Worm (Caenorhabditis elegans) whole organism, L4 larva: ENCODE results near the gene rpl-36.A.

Experiments used
- F37D6.2 ChIP-seq: sonication (generic microtip); optimal IDR thresholded peaks from 2 replicates; lab custom pipeline; 2016; ENCODE audit warnings: mild to moderate bottlenecking, missing genetic modification characterization, missing compliant biosample characterization
- F44E2.7 ChIP-seq: fragments of 200-800 bp; sonication (Bioruptor generic); IDR thresholded peaks from 2 replicates; pipeline ENCODE4 v2.1.2; 2022; ENCODE audit warnings: missing genetic modification characterization, missing compliant biosample characterization
- Y75B8A.6 ChIP-seq: fragments of 200-800 bp; sonication (Bioruptor generic); IDR thresholded peaks from 2 replicates; pipeline ENCODE4 v1.3.6; 2022; ENCODE audit warnings: missing genetic modification reagents, missing genetic modification characterization, missing compliant biosample characterization
- aha-1 ChIP-seq: fragments of 150-350 bp; peaks from one replicate; lab custom pipeline; 2014; ENCODE audit warnings: missing biosample characterization, missing genetic modification characterization
- aly-2 ChIP-seq: sonication (generic microtip); optimal IDR thresholded peaks from 2 replicates; lab custom pipeline; 2018; ENCODE audit warnings: missing biosample characterization, missing genetic modification characterization
- ama-1 ChIP-seq: fragments of 150-350 bp; optimal IDR thresholded peaks from 2 replicates; lab custom pipeline; 2014; ENCODE audit warnings: inconsistent platforms, mixed read lengths
- arid-1 ChIP-seq: fragments of 200-800 bp; sonication (Bioruptor generic); conservative IDR thresholded peaks from 2 replicates; pipeline ENCODE4 v1.3.6; 2022; ENCODE audit warnings: missing genetic modification reagents, missing genetic modification characterization, missing compliant biosample characterization
- ceh-32 ChIP-seq: sonication (generic microtip); optimal IDR thresholded peaks from 2 replicates; lab custom pipeline; 2016; ENCODE audit warnings: mild to moderate bottlenecking, missing genetic modification characterization, missing compliant biosample characterization; ENCODE audit not compliant: poor library complexity
- ceh-44 ChIP-seq: fragments of 200-800 bp; sonication (Bioruptor generic); IDR thresholded peaks from 2 replicates; pipeline ENCODE4 v1.3.6; 2022; ENCODE audit warnings: missing genetic modification reagents, missing genetic modification characterization, missing compliant biosample characterization
- ceh-82 ChIP-seq: sonication (generic microtip); optimal IDR thresholded peaks from 2 replicates; lab custom pipeline; 2017; ENCODE audit warnings: missing biosample characterization, missing genetic modification characterization
- ces-1 ChIP-seq: fragments of 150-350 bp; sonication (generic microtip); optimal IDR thresholded peaks from 4 replicates; lab custom pipeline; 2014; ENCODE audit warnings: missing biosample characterization, missing genetic modification reagents, missing genetic modification characterization
- ctbp-1 ChIP-seq: fragments of 200-800 bp; sonication (Bioruptor generic); IDR thresholded peaks from 2 replicates; pipeline ENCODE4 v1.3.6; 2022; ENCODE audit warnings: missing genetic modification reagents, missing genetic modification characterization, missing compliant biosample characterization
- daf-12 ChIP-seq: fragments of 150-350 bp; optimal IDR thresholded peaks from 2 replicates; lab custom pipeline; 2014; ENCODE audit warnings: missing biosample characterization, missing genetic modification reagents, missing genetic modification characterization
- daf-19 ChIP-seq: fragments of 200-800 bp; sonication (Bioruptor generic); conservative IDR thresholded peaks from 2 replicates; pipeline ENCODE4 v1.3.6; 2022; ENCODE audit warnings: missing genetic modification characterization, missing compliant biosample characterization
- dmd-6 ChIP-seq: fragments of 200-800 bp; sonication (Bioruptor generic); IDR thresholded peaks from 2 replicates; pipeline ENCODE4 v1.3.6; 2022; ENCODE audit warnings: missing genetic modification reagents, missing genetic modification characterization, missing compliant biosample characterization
- dmd-8 ChIP-seq: fragments of 200-800 bp; sonication (Bioruptor generic); IDR thresholded peaks from 2 replicates; pipeline ENCODE4 v1.3.6; 2022; ENCODE audit warnings: missing genetic modification characterization, missing compliant biosample characterization
- duxl-1 ChIP-seq: sonication (generic microtip); optimal IDR thresholded peaks from 2 replicates; lab custom pipeline; 2016; ENCODE audit warnings: mild to moderate bottlenecking, missing genetic modification characterization, moderate library complexity, missing compliant biosample characterization; ENCODE audit not compliant: poor library complexity
- gei-8 ChIP-seq: fragments of 200-800 bp; sonication (Bioruptor generic); optimal IDR thresholded peaks from 2 replicates; lab custom pipeline; 2018; ENCODE audit warnings: mild to moderate bottlenecking, missing genetic modification characterization, missing compliant biosample characterization
- lin-1 ChIP-seq: fragments of 200-800 bp; sonication (Bioruptor generic); IDR thresholded peaks from 2 replicates; pipeline ENCODE4 v1.3.6; 2022; ENCODE audit warnings: missing genetic modification reagents, missing genetic modification characterization, missing compliant biosample characterization
- lin-15B ChIP-seq: fragments of 150-350 bp; sonication (generic microtip); optimal IDR thresholded peaks from 3 replicates; lab custom pipeline; 2014; ENCODE audit warnings: missing biosample characterization, missing genetic modification characterization
- lin-38 ChIP-seq: fragments of 200-800 bp; sonication (Bioruptor generic); IDR thresholded peaks from 2 replicates; pipeline ENCODE4 v1.3.6; 2022; ENCODE audit warnings: missing genetic modification reagents, missing genetic modification characterization, missing compliant biosample characterization
- lsy-2 ChIP-seq, 2 experiments: fragments of 150-350 bp in 1 of 2; sonication (generic microtip) in 1 of 2; optimal IDR thresholded peaks; 2 replicates each; lab custom pipeline; 2014 to 2017; ENCODE audit warnings: missing biosample characterization in 2 of 2, missing genetic modification characterization in 2 of 2
- mdt-29 ChIP-seq: fragments of 200-800 bp; sonication (Bioruptor generic); IDR thresholded peaks from 2 replicates; pipeline ENCODE4 v1.3.6; 2022; ENCODE audit warnings: missing genetic modification reagents, missing genetic modification characterization, missing compliant biosample characterization
- mep-1 ChIP-seq: fragments of 150-350 bp; sonication (generic microtip); optimal IDR thresholded peaks from 3 replicates; lab custom pipeline; 2014; ENCODE audit warnings: missing biosample characterization, missing genetic modification characterization
- nhr-28 ChIP-seq: fragments of 150-350 bp; optimal IDR thresholded peaks from 2 replicates; lab custom pipeline; 2014; ENCODE audit warnings: missing biosample characterization, missing genetic modification characterization
- nhr-42 ChIP-seq: fragments of 200-800 bp; sonication (Bioruptor generic); IDR thresholded peaks from 2 replicates; pipeline ENCODE4 v1.3.6; 2022; ENCODE audit warnings: missing genetic modification characterization, missing compliant biosample characterization
- nhr-76 ChIP-seq: fragments of 150-350 bp; optimal IDR thresholded peaks from 2 replicates; lab custom pipeline; 2014; ENCODE audit warnings: missing biosample characterization, missing genetic modification characterization
- pha-4 ChIP-seq, 2 experiments: fragments of 150-350 bp in 1 of 2; fragments of 200-800 bp in 1 of 2; sonication (Bioruptor generic) in 1 of 2; IDR thresholded peaks in 1 of 2; optimal IDR thresholded peaks in 1 of 2; 2 replicates each; pipeline versions ENCODE4 v1.3.6 to Lab custom; 2014 to 2022; ENCODE audit warnings: missing genetic modification characterization in 2 of 2, missing genetic modification reagents in 2 of 2, missing biosample characterization in 1 of 2, missing compliant biosample characterization in 1 of 2
- php-3 ChIP-seq: fragments of 200-800 bp; sonication (Bioruptor generic); IDR thresholded peaks from 2 replicates; pipeline ENCODE4 v1.3.6; 2022; ENCODE audit warnings: missing genetic modification reagents, missing genetic modification characterization, missing compliant biosample characterization
- saeg-2 ChIP-seq: fragments of 200-800 bp; sonication (Bioruptor generic); IDR thresholded peaks from 2 replicates; pipeline ENCODE4 v1.3.6; 2022; ENCODE audit warnings: missing genetic modification reagents, missing genetic modification characterization, missing compliant biosample characterization
- set-16 ChIP-seq: fragments of 200-800 bp; sonication (Bioruptor generic); IDR thresholded peaks from 2 replicates; pipeline ENCODE4 v1.3.6; 2022; ENCODE audit warnings: missing genetic modification reagents, missing genetic modification characterization, missing compliant biosample characterization
- unc-39 ChIP-seq: sonication (generic microtip); optimal IDR thresholded peaks from 2 replicates; lab custom pipeline; 2017; ENCODE audit warnings: missing biosample characterization, missing genetic modification characterization
- unc-62 ChIP-seq, 3 experiments: fragments of 150-350 bp in 1 of 3; sonication (generic microtip); optimal IDR thresholded peaks in 2 of 3; peaks in 1 of 3; 1 replicate in 1 of 3; 2 replicates in 2 of 3; lab custom pipeline; 2014 to 2017; ENCODE audit warnings: missing biosample characterization in 3 of 3, missing genetic modification characterization in 3 of 3, missing genetic modification reagents in 3 of 3, missing genotype in 1 of 3
- vab-7 ChIP-seq: fragments of 200-800 bp; sonication (Bioruptor generic); IDR thresholded peaks from 2 replicates; pipeline ENCODE4 v1.3.6; 2022; ENCODE audit warnings: missing genetic modification reagents, missing genetic modification characterization, missing compliant biosample characterization
- ztf-11 ChIP-seq: fragments of 150-350 bp; optimal IDR thresholded peaks from 2 replicates; lab custom pipeline; 2014; ENCODE audit warnings: missing biosample characterization, missing genetic modification characterization

Gene rpl-36.A

DNA sequence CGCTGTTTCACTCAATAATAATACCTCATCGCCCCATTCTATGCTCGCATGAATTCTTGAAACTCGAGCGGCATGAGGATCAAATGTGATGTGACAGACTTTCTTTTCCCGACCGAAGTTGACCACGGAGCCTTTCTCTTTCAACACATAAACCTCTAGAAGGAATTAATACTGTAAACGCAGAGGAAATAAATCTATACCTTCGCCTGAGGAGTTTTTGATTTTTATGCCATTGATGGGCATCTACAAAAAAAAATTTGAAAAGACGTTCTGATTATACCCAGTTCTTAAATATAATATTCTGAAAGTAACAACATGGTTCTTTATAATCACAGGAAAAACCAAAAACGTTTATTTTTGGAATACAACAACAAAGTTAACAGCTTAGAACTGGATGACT is 771 bp downstream of the rpl-36.A start, which contains the start of gene nbs-1 (continued):
- peak; percentile 49; the same call in 1 of the 2 replicates for TF ChIP-seq lin-38

DNA sequence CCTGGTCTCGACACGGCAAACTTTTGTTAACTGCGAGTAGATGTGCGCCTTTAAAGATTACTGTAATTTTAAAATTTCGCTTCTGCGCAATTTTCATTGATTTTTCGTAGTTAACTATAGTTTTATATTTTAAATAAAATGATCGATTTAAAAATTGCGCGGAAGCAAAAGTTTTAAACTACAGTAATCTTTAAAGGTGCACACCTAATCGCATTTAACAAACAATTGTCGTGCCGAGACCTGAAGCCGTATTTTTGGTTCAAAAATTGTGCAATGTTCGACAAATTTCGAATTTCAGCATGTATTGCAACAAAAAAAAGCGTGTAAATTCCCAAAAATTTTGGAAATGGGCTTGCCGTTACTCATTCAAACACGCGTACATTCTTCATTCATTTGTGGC is 2.6 kb downstream of the rpl-36.A start:
- TF ChIP-seq aha-1 (tag; lab: Kevin White, UChicago): peak; percentile 15
- TF ChIP-seq mep-1: no peak
- TF ChIP-seq arid-1: no peak
- TF ChIP-seq unc-62 (GFP tag; optimal IDR thresholded peaks at IDR 0.05 in 1 of 2; lab: Kevin White, UChicago): peak in 1 of 2 experiments; percentile 26
- no peak for TF ChIP-seq unc-62 (tag; optimal IDR thresholded peaks at IDR 0.05; lab: Kevin White, UChicago)
- no peak for TF ChIP-seq nhr-76
- TF ChIP-seq gei-8 (GFP tag; lab: Kevin White, UChicago): no peak
- TF ChIP-seq ctbp-1 (GFP tag; lab: Robert Waterston, UW): no peak
- no peak for TF ChIP-seq Y75B8A.6
- no peak for TF ChIP-seq dmd-6 (GFP tag; lab: Robert Waterston, UW)

DNA sequence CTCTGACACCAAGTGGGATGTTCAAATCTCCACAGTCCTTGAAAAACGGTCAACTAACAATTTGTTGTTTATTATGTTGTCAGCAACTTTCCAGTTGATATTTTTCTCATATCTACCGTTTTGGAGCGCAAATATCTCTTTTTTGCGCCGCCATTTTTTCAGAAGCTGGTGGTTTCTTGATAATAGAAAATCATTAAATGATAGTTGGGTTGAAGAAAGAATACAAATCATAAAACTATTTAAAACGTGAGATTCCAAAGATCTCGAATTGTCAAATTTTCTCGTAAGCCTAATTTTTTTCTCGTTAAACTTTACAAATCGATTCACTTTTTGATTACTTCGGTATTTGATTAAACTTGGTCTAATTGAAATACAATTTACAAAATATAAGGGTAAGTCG is 4.6 kb downstream of the rpl-36.A start, which contains the start of gene rpl-42:
Gene rpl-42, plus strand, starts transcription at position 301 of the 400 bp plus-strand sequence.
- TF ChIP-seq mep-1 (no peak), lsy-2 (tag; optimal IDR thresholded peaks at IDR 0.05; lab: Kevin White, UChicago) (no peak), php-3 (GFP tag; lab: Robert Waterston, UW) (no peak), lin-1 (GFP tag; lab: Robert Waterston, UW) (no peak), mdt-29 (GFP tag; lab: Robert Waterston, UW) (no peak), ceh-44 (GFP tag; lab: Robert Waterston, UW) (no peak), lin-38 (no peak), aly-2 (no peak), unc-39 (tag; lab: Kevin White, UChicago) (no peak), dmd-8 (GFP tag; lab: Robert Waterston, UW) (no peak), lin-15B (tag; lab: Kevin White, UChicago) (no peak), duxl-1 (tag; lab: Kevin White, UChicago) (no peak), nhr-42 (GFP tag; lab: Robert Waterston, UW) (no peak), pha-4 (GFP tag; IDR thresholded peaks at IDR 0.05; lab: Robert Waterston, UW) (no peak), pha-4 (tag; optimal IDR thresholded peaks at IDR 0.05; lab: Kevin White, UChicago) (no peak)

- TF ChIP-seq ces-1 (GFP tag; lab: Kevin White, UChicago) (peak; percentile 62), ama-1 (lab: Kevin White, UChicago) (no peak)
Observed at ce11 chrII:11091577-11091976, 5.4 kb downstream of the rpl-36.A start.

ce11 chrII:11089356-11089755 is 7.6 kb downstream of the rpl-36.A start, which contains the start of gene unc-53:
unc-53 (minus strand) TSS chrII:11089456.
- TF ChIP-seq F44E2.7 (GFP tag; lab: Robert Waterston, UW): no peak
- TF ChIP-seq daf-19 (GFP tag; lab: Robert Waterston, UW): no peak

DNA sequence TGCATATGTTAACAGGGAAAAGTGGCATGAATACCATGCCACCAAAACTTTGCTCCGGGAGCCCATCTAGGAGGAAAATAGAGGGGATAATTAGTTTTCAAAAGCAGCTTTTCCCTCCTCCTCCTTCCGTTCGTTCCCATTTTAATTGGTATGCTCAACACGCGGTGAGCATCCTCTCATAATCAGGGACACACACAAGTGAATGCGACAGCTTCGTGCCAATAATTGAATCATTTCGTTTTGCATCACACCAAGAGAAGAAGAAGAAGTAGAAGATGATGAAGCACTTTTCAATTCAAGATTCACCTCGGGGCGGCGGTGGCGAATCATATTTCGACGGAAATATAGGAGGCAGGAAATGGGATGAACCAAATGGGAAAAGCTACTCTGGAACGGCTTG is 8.9 kb downstream of the rpl-36.A start:
- TF ChIP-seq aha-1 (tag; lab: Kevin White, UChicago) (peak; percentile 64), mdt-29 (GFP tag; lab: Robert Waterston, UW) (no peak), gei-8 (GFP tag; lab: Kevin White, UChicago) (no peak)

- no peak for TF ChIP-seq nhr-28 (tag; lab: Kevin White, UChicago)
Observed at ce11 chrII:11086770-11087169, 10.2 kb downstream of the rpl-36.A start.

DNA sequence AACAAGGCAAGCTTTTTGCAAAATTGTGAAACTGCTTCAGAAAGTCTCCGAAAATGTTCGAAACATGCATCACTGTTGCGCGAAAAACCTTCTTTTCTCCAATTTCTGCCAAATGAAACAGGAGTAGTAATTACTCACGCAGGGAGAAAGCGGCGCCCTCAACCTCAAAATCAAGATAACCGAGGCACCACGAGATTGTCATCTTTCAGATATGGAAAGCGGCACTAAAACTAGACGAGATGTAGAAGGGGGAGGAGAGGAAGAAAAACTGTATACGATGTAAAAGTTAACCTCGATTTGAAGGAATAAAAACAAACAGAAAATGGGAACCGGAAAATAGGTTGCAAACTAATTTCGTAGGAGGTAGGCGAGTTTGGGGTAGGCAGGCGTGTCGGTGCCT is 20.5 kb downstream of the rpl-36.A start:
- TF ChIP-seq daf-12 (tag; lab: Kevin White, UChicago): no peak
- no peak for TF ChIP-seq ceh-32 (tag; lab: Kevin White, UChicago)
- TF ChIP-seq lsy-2 (tag; optimal IDR thresholded peaks at IDR 0.05; lab: Kevin White, UChicago): no peak
- no peak for TF ChIP-seq dmd-8 (GFP tag; lab: Robert Waterston, UW)
- no peak for TF ChIP-seq ama-1 (lab: Kevin White, UChicago)
- TF ChIP-seq mep-1: no peak
- no peak for TF ChIP-seq ztf-11
- TF ChIP-seq arid-1: no peak
- no peak for TF ChIP-seq ceh-82 (tag; lab: Kevin White, UChicago)
- no peak for TF ChIP-seq F37D6.2 (tag; lab: Kevin White, UChicago)
- TF ChIP-seq set-16: no peak
- no peak for TF ChIP-seq vab-7 (GFP tag; lab: Robert Waterston, UW)
- TF ChIP-seq duxl-1 (tag; lab: Kevin White, UChicago): no peak
- TF ChIP-seq saeg-2 (GFP tag; lab: Robert Waterston, UW): no peak
